Fruit fly (Drosophila melanogaster) whole organism, embryonic: ENCODE results near the gene CG4629.

Source experiments
- C15 ChIP-seq: fragments of 200-800 bp; sonication (Bioruptor generic); IDR thresholded peaks from 3 replicates; pipeline ENCODE4 v1.3.6; 2022; ENCODE audit warnings: missing biosample characterization, missing genetic modification characterization
- CG10366 ChIP-seq: fragments of 200-800 bp; sonication (Bioruptor generic); IDR thresholded peaks from 2 replicates; pipeline ENCODE4 v1.3.6; 2022; ENCODE audit warnings: missing biosample characterization, missing genetic modification characterization
- CG1233 ChIP-seq: fragments of 200-800 bp; sonication (Bioruptor generic); optimal IDR thresholded peaks from 4 replicates; lab custom pipeline; 2018; ENCODE audit warnings: missing biosample characterization, mild to moderate bottlenecking, missing genetic modification characterization
- CG12659 ChIP-seq: fragments of 200-800 bp; sonication (Bioruptor generic); optimal IDR thresholded peaks from 3 replicates; lab custom pipeline; 2017; ENCODE audit warnings: mild to moderate bottlenecking, missing biosample characterization, missing genetic modification reagents, missing genetic modification characterization
- CG12744 ChIP-seq: fragments of 200-800 bp; sonication (Bioruptor generic); optimal IDR thresholded peaks from 2 replicates; lab custom pipeline; 2016; ENCODE audit warnings: missing biosample characterization, missing genetic modification characterization
- CG12769 ChIP-seq: fragments of 200-800 bp; sonication (Bioruptor generic); optimal IDR thresholded peaks from 2 replicates; lab custom pipeline; 2019; ENCODE audit warnings: missing biosample characterization, mild to moderate bottlenecking, missing genetic modification characterization, moderate library complexity
- CG12942 ChIP-seq: fragments of 200-800 bp; sonication (Bioruptor generic); optimal IDR thresholded peaks from 3 replicates; lab custom pipeline; 2016; ENCODE audit warnings: missing biosample characterization, missing genetic modification characterization
- CG13624 ChIP-seq: fragments of 200-800 bp; sonication (Bioruptor generic); optimal IDR thresholded peaks from 2 replicates; lab custom pipeline; 2016; ENCODE audit warnings: missing biosample characterization, missing genetic modification characterization
- CG15011 ChIP-seq: fragments of 200-800 bp; sonication (Bioruptor generic); optimal IDR thresholded peaks from 3 replicates; lab custom pipeline; 2018; ENCODE audit warnings: missing biosample characterization, mild to moderate bottlenecking, missing genetic modification characterization
- CG15601 ChIP-seq: fragments of 200-800 bp; sonication (Bioruptor generic); optimal IDR thresholded peaks from 3 replicates; lab custom pipeline; 2019; ENCODE audit warnings: missing biosample characterization, mild to moderate bottlenecking, missing genetic modification characterization, moderate library complexity
- CG17186 ChIP-seq: fragments of 200-800 bp; sonication (Bioruptor generic); optimal IDR thresholded peaks from 3 replicates; lab custom pipeline; 2017; ENCODE audit warnings: missing biosample characterization, missing genetic modification reagents, missing genetic modification characterization
- CG17359 ChIP-seq: fragments of 200-800 bp; sonication (Bioruptor generic); optimal IDR thresholded peaks from 3 replicates; lab custom pipeline; 2018; ENCODE audit warnings: missing biosample characterization, mild to moderate bottlenecking, missing genetic modification characterization, moderate library complexity
- CG18599 ChIP-seq: fragments of 200-800 bp; sonication (Bioruptor generic); optimal IDR thresholded peaks from 3 replicates; lab custom pipeline; 2017; ENCODE audit warnings: missing biosample characterization, missing genetic modification characterization, mild to moderate bottlenecking, moderate library complexity, missing genetic modification reagents
- CG18764 ChIP-seq: fragments of 200-800 bp; sonication (Bioruptor generic); optimal IDR thresholded peaks from 3 replicates; lab custom pipeline; 2016; ENCODE audit warnings: missing biosample characterization, missing genetic modification characterization
- CG2875 ChIP-seq: fragments of 200-800 bp; sonication (Bioruptor generic); optimal IDR thresholded peaks from 2 replicates; lab custom pipeline; 2017; ENCODE audit warnings: missing biosample characterization, mild to moderate bottlenecking, missing genetic modification characterization, missing genetic modification reagents
- CG30403 ChIP-seq: fragments of 200-800 bp; sonication (Bioruptor generic); optimal IDR thresholded peaks from 3 replicates; lab custom pipeline; 2016; ENCODE audit warnings: missing biosample characterization, missing genetic modification characterization
- CG4707 ChIP-seq: fragments of 200-800 bp; sonication (Bioruptor generic); optimal IDR thresholded peaks from 2 replicates; lab custom pipeline; 2018; ENCODE audit warnings: missing biosample characterization, mild to moderate bottlenecking, missing genetic modification characterization, moderate library complexity
- CG6272 ChIP-seq: fragments of 200-800 bp; sonication (Bioruptor generic); IDR thresholded peaks from 2 replicates; pipeline ENCODE4 v1.3.6; 2022; ENCODE audit warnings: missing biosample characterization, missing genetic modification characterization
- Dek ChIP-seq: fragments of 200-800 bp; sonication (Bioruptor generic); optimal IDR thresholded peaks from 3 replicates; lab custom pipeline; 2019; ENCODE audit warnings: missing biosample characterization, mild to moderate bottlenecking, missing genetic modification characterization, moderate library complexity
- HLHmδ ChIP-seq: fragments of 200-800 bp; sonication (Bioruptor generic); optimal IDR thresholded peaks from 2 replicates; lab custom pipeline; 2018; ENCODE audit warnings: missing biosample characterization, mild to moderate bottlenecking, missing genetic modification characterization, moderate library complexity
- Hand ChIP-seq: fragments of 200-800 bp; sonication (Bioruptor generic); optimal IDR thresholded peaks from 2 replicates; lab custom pipeline; 2017; ENCODE audit warnings: mild to moderate bottlenecking, missing biosample characterization, missing genetic modification reagents, missing genetic modification characterization
- Hey ChIP-seq: fragments of 200-800 bp; sonication (Bioruptor generic); optimal IDR thresholded peaks from 3 replicates; lab custom pipeline; 2018; ENCODE audit warnings: missing biosample characterization, mild to moderate bottlenecking, missing genetic modification characterization
- HmgD ChIP-seq: fragments of 200-800 bp; sonication (Bioruptor generic); optimal IDR thresholded peaks from 3 replicates; lab custom pipeline; 2016; ENCODE audit warnings: missing biosample characterization, missing genetic modification characterization
- Hmr ChIP-seq: fragments of 200-800 bp; sonication (Bioruptor generic); optimal IDR thresholded peaks from 3 replicates; lab custom pipeline; 2017; ENCODE audit warnings: mild to moderate bottlenecking, missing biosample characterization, missing genetic modification reagents, missing genetic modification characterization
- NC2β ChIP-seq: fragments of 200-800 bp; sonication (Bioruptor generic); optimal IDR thresholded peaks from 2 replicates; lab custom pipeline; 2016; ENCODE audit warnings: missing biosample characterization, missing genetic modification characterization
- Rfx ChIP-seq: fragments of 200-800 bp; sonication (Bioruptor generic); IDR thresholded peaks from 2 replicates; pipeline ENCODE4 v1.3.6; 2022; ENCODE audit warnings: missing biosample characterization, missing genetic modification characterization
- Tbp ChIP-seq: fragments of >200 bp; optimal IDR thresholded peaks from 2 replicates; lab custom pipeline; 2018; ENCODE audit warnings: missing biosample characterization, missing genetic modification characterization
- Vsx1 ChIP-seq: fragments of 200-800 bp; sonication (Bioruptor generic); optimal IDR thresholded peaks from 2 replicates; lab custom pipeline; 2017; ENCODE audit warnings: missing biosample characterization, mild to moderate bottlenecking, missing genetic modification characterization, missing genetic modification reagents
- abd-A ChIP-seq: fragments of 200-800 bp; sonication (Bioruptor generic); optimal IDR thresholded peaks from 3 replicates; lab custom pipeline; 2019; ENCODE audit warnings: missing biosample characterization, mild to moderate bottlenecking, missing genetic modification characterization, moderate library complexity
- caup ChIP-seq: fragments of 200-800 bp; sonication (Bioruptor generic); optimal IDR thresholded peaks from 3 replicates; lab custom pipeline; 2017; ENCODE audit warnings: missing biosample characterization, mild to moderate bottlenecking, missing genetic modification characterization, moderate library complexity; ENCODE audit not compliant: severe bottlenecking
- chif ChIP-seq, 2 experiments: fragments of 200-800 bp; sonication (Bioruptor generic); optimal IDR thresholded peaks; 3 replicates each; lab custom pipeline; 2016; ENCODE audit warnings: missing biosample characterization in 2 of 2, missing genetic modification characterization in 2 of 2
- ci ChIP-seq: fragments of 200-800 bp; sonication (Bioruptor generic); IDR thresholded peaks from 3 replicates; pipeline ENCODE4 v1.3.6; 2022; ENCODE audit warnings: missing biosample characterization, missing genetic modification characterization
- dm ChIP-seq: fragments of 200-800 bp; sonication (Bioruptor generic); optimal IDR thresholded peaks from 3 replicates; lab custom pipeline; 2016; ENCODE audit warnings: missing biosample characterization, missing genetic modification characterization
- dpn ChIP-seq, 2 experiments: fragments of 200-800 bp; sonication (Bioruptor generic); optimal IDR thresholded peaks; 3 replicates each; lab custom pipeline; 2016; ENCODE audit warnings: missing biosample characterization in 2 of 2, missing genetic modification characterization in 2 of 2
- dysf ChIP-seq: fragments of 200-800 bp; sonication (Bioruptor generic); IDR thresholded peaks from 3 replicates; pipeline ENCODE4 v1.3.6; 2022; ENCODE audit warnings: missing biosample characterization, missing genetic modification characterization
- gcm ChIP-seq: fragments of 200-800 bp; sonication (Bioruptor generic); optimal IDR thresholded peaks from 2 replicates; lab custom pipeline; 2019; ENCODE audit warnings: missing biosample characterization, mild to moderate bottlenecking, missing genetic modification characterization, moderate library complexity
- gro ChIP-seq: fragments of 200-800 bp; sonication (Bioruptor generic); optimal IDR thresholded peaks from 2 replicates; lab custom pipeline; 2016; ENCODE audit warnings: missing biosample characterization, missing genetic modification characterization
- her ChIP-seq: fragments of 200-800 bp; sonication (Bioruptor generic); optimal IDR thresholded peaks from 2 replicates; lab custom pipeline; 2016; ENCODE audit warnings: missing biosample characterization, missing genetic modification characterization
- nerfin-1 ChIP-seq: fragments of 200-800 bp; sonication (Bioruptor generic); optimal IDR thresholded peaks from 3 replicates; lab custom pipeline; 2019; ENCODE audit warnings: missing biosample characterization, mild to moderate bottlenecking, missing genetic modification characterization, moderate library complexity
- nerfin-2 ChIP-seq: fragments of 200-800 bp; sonication (Bioruptor generic); IDR thresholded peaks from 2 replicates; pipeline ENCODE4 v1.3.6; 2022; ENCODE audit warnings: missing biosample characterization, missing genetic modification characterization; ENCODE audit not compliant: partially characterized antibody
- pb ChIP-seq: fragments of 200-800 bp; sonication (Bioruptor generic); optimal IDR thresholded peaks from 3 replicates; lab custom pipeline; 2016; ENCODE audit warnings: missing biosample characterization, missing genetic modification characterization
- pnt ChIP-seq: fragments of 200-800 bp; sonication (Bioruptor generic); optimal IDR thresholded peaks from 3 replicates; lab custom pipeline; 2016; ENCODE audit warnings: missing biosample characterization, missing genetic modification characterization
- scrt ChIP-seq: fragments of 200-800 bp; sonication (Bioruptor generic); optimal IDR thresholded peaks from 2 replicates; lab custom pipeline; 2018; ENCODE audit warnings: missing biosample characterization, mild to moderate bottlenecking, missing genetic modification characterization, moderate library complexity
- sens ChIP-seq: fragments of 200-800 bp; sonication (Bioruptor generic); peaks from one replicate; lab custom pipeline; 2016; ENCODE audit warnings: missing biosample characterization, missing genetic modification characterization
- sens-2 ChIP-seq: fragments of 200-800 bp; sonication (Bioruptor generic); IDR thresholded peaks from 2 replicates; pipeline ENCODE4 v1.3.6; 2022; ENCODE audit warnings: missing biosample characterization, missing genetic modification characterization
- slbo ChIP-seq: fragments of 200-800 bp; sonication (Bioruptor generic); IDR thresholded peaks from 2 replicates; pipeline ENCODE4 v1.3.6; 2022; ENCODE audit warnings: missing biosample characterization, missing genetic modification characterization
- so ChIP-seq: fragments of 200-800 bp; sonication (Bioruptor generic); IDR thresholded peaks from 3 replicates; pipeline ENCODE4 v1.3.6; 2022; ENCODE audit warnings: missing biosample characterization, missing genetic modification characterization
- sob ChIP-seq: fragments of 200-800 bp; sonication (Bioruptor generic); IDR thresholded peaks from 2 replicates; pipeline ENCODE4 v1.3.6; 2022; ENCODE audit warnings: missing biosample characterization, missing genetic modification characterization
- unpg ChIP-seq: fragments of 200-800 bp; sonication (Bioruptor generic); optimal IDR thresholded peaks from 3 replicates; lab custom pipeline; 2018; ENCODE audit warnings: missing biosample characterization, mild to moderate bottlenecking, missing genetic modification characterization, moderate library complexity

The CG4629 gene

dm6 chr2L:1142730-1143281 lies 40.5 kb upstream of the CG4629 start, which contains the start of gene MFS3 (continued):
- peak; percentile 25; the same call in 1 of the 2 replicates for TF ChIP-seq slbo (GFP tag; lab: Robert Waterston, UW)
- peak; percentile 46 for TF ChIP-seq CG18599 (GFP tag; lab: Kevin White, UChicago)
- no peak for TF ChIP-seq CG12942
- no peak for TF ChIP-seq unpg
- TF ChIP-seq CG13624 = peak; percentile 23
- no peak for TF ChIP-seq Dek (tag; lab: Kevin White, UChicago)
- no peak for TF ChIP-seq pb
- peak; percentile 57 for TF ChIP-seq sens (GFP tag; lab: Kevin White, UChicago)
- no peak for TF ChIP-seq CG12744
- peak; percentile 37 for TF ChIP-seq HLHmδ
- peak; percentile 89 for TF ChIP-seq CG12769
- TF ChIP-seq ci (GFP tag; lab: Robert Waterston, UW) = peak; percentile 54; the same call in 2 of the 3 replicates
- TF ChIP-seq Hey (tag; lab: Kevin White, UChicago) = peak; percentile 13
- TF ChIP-seq abd-A (tag; lab: Kevin White, UChicago) = peak; percentile 96
- peak in 1 of 2 experiments; percentile 21 for TF ChIP-seq dpn (GFP tag; optimal IDR thresholded peaks at IDR 0.05; lab: Kevin White, UChicago)
- TF ChIP-seq CG15601 (tag; lab: Kevin White, UChicago) = peak; percentile 100
- TF ChIP-seq NC2β (GFP tag; lab: Kevin White, UChicago) = peak; percentile 19
- TF ChIP-seq caup (GFP tag; lab: Kevin White, UChicago) = peak; percentile 7
- peak; percentile 6 for TF ChIP-seq dm (GFP tag; lab: Kevin White, UChicago)
- TF ChIP-seq CG17186 (GFP tag; lab: Kevin White, UChicago) = no peak
- peak; percentile 71; the same call in 2 of the 3 replicates for TF ChIP-seq so
- peak; percentile 6; the same call in 1 of the 2 replicates for TF ChIP-seq CG6272
- TF ChIP-seq Hmr (GFP tag; lab: Kevin White, UChicago) = peak; percentile 74
- TF ChIP-seq CG30403 (GFP tag; lab: Kevin White, UChicago) = peak; percentile 14
- TF ChIP-seq CG18764 (GFP tag; lab: Kevin White, UChicago) = no peak
- TF ChIP-seq Vsx1 (GFP tag; lab: Kevin White, UChicago) = peak; percentile 8
- TF ChIP-seq CG1233 (GFP tag; lab: Kevin White, UChicago) = no peak
- TF ChIP-seq chif (GFP tag; optimal IDR thresholded peaks at IDR 0.05; lab: Kevin White, UChicago) = no peak
- TF ChIP-seq dysf (GFP tag; lab: Robert Waterston, UW) = 0 out of 3 replicates have a peak, but pooled peaks have one; percentile 22
- TF ChIP-seq CG4707 (GFP tag; lab: Kevin White, UChicago) = no peak
- peak; percentile 33 for TF ChIP-seq CG12659
- TF ChIP-seq CG17359 (tag; lab: Kevin White, UChicago) = peak; percentile 32
- TF ChIP-seq nerfin-2 (GFP tag; lab: Robert Waterston, UW) = no peak
- peak; percentile 26; the same call in 1 of the 2 replicates for TF ChIP-seq Rfx (GFP tag; lab: Robert Waterston, UW)
- TF ChIP-seq pnt = no peak
- peak; percentile 25 for TF ChIP-seq her (GFP tag; lab: Kevin White, UChicago)
- TF ChIP-seq Hand (GFP tag; lab: Kevin White, UChicago) = peak; percentile 31
- 0 out of 2 replicates have a peak, but pooled peaks have one; percentile 26 for TF ChIP-seq sob (GFP tag; lab: Robert Waterston, UW)
- no peak for TF ChIP-seq Tbp
- TF ChIP-seq scrt (GFP tag; lab: Kevin White, UChicago) = peak; percentile 13
- TF ChIP-seq CG15011 = no peak
- TF ChIP-seq nerfin-1 = no peak
- no peak for TF ChIP-seq CG10366 (GFP tag; lab: Robert Waterston, UW)
- TF ChIP-seq CG2875 (GFP tag; lab: Kevin White, UChicago) = peak; percentile 18
- peak; percentile 9 for TF ChIP-seq gcm
- peak; percentile 61 for TF ChIP-seq HmgD
- TF ChIP-seq C15 (GFP tag; lab: Robert Waterston, UW) = 0 out of 3 replicates have a peak, but pooled peaks have one; percentile 4
- peak; percentile 26 for TF ChIP-seq gro
- TF ChIP-seq sens-2 (GFP tag; lab: Robert Waterston, UW) = no peak
